Fruit fly (Drosophila melanogaster) whole organism, embryonic: ENCODE measurements around the gene CG10353.

Source experiments
- Abd-B ChIP-seq: fragments of 200-800 bp; sonication (Bioruptor generic); optimal IDR thresholded peaks from 2 replicates; lab custom pipeline; 2018; ENCODE audit warnings: missing biosample characterization, mild to moderate bottlenecking, missing genetic modification characterization, moderate library complexity
- Atf6 ChIP-seq: fragments of 200-800 bp; sonication (Bioruptor generic); IDR thresholded peaks from 2 replicates; pipeline ENCODE4 v1.3.6; 2022; ENCODE audit warnings: missing biosample characterization, missing genetic modification characterization
- C15 ChIP-seq: fragments of 200-800 bp; sonication (Bioruptor generic); IDR thresholded peaks from 3 replicates; pipeline ENCODE4 v1.3.6; 2022; ENCODE audit warnings: missing biosample characterization, missing genetic modification characterization
- CG10654 ChIP-seq: fragments of 200-800 bp; sonication (Bioruptor generic); optimal IDR thresholded peaks from 2 replicates; lab custom pipeline; 2016; ENCODE audit warnings: missing biosample characterization, missing genetic modification characterization
- CG10979 ChIP-seq: fragments of 200-800 bp; sonication (Bioruptor generic); optimal IDR thresholded peaks from 2 replicates; lab custom pipeline; 2018; ENCODE audit warnings: missing biosample characterization, mild to moderate bottlenecking, missing genetic modification characterization, moderate library complexity
- CG11504 ChIP-seq: fragments of 200-800 bp; sonication (Bioruptor generic); optimal IDR thresholded peaks from 3 replicates; lab custom pipeline; 2019; ENCODE audit warnings: missing biosample characterization, mild to moderate bottlenecking, missing genetic modification characterization, moderate library complexity
- CG11560 ChIP-seq: fragments of 200-800 bp; sonication (Bioruptor generic); IDR thresholded peaks from 3 replicates; pipeline ENCODE4 v1.3.6; 2022; ENCODE audit warnings: missing biosample characterization, missing genetic modification characterization
- CG12155 ChIP-seq: fragments of 200-800 bp; sonication (Bioruptor generic); optimal IDR thresholded peaks from 3 replicates; lab custom pipeline; 2016; ENCODE audit warnings: missing biosample characterization, missing genetic modification characterization
- CG13296 ChIP-seq: fragments of 200-800 bp; sonication (Bioruptor generic); optimal IDR thresholded peaks from 3 replicates; lab custom pipeline; 2018; ENCODE audit warnings: missing biosample characterization, mild to moderate bottlenecking, missing genetic modification characterization
- CG14014 ChIP-seq: fragments of 200-800 bp; sonication (Bioruptor generic); IDR thresholded peaks from 2 replicates; pipeline ENCODE4 v1.3.6; 2022; ENCODE audit warnings: missing biosample characterization, missing genetic modification characterization
- CG16779 ChIP-seq: fragments of 200-800 bp; sonication (Bioruptor generic); IDR thresholded peaks from 2 replicates; pipeline ENCODE4 v1.3.6; 2022; ENCODE audit warnings: missing biosample characterization, missing genetic modification characterization
- CG17186 ChIP-seq: fragments of 200-800 bp; sonication (Bioruptor generic); optimal IDR thresholded peaks from 3 replicates; lab custom pipeline; 2017; ENCODE audit warnings: missing biosample characterization, missing genetic modification reagents, missing genetic modification characterization
- CG18011 ChIP-seq: fragments of 200-800 bp; sonication (Bioruptor generic); optimal IDR thresholded peaks from 2 replicates; lab custom pipeline; 2017; ENCODE audit warnings: missing biosample characterization, missing genetic modification characterization, mild to moderate bottlenecking, moderate library complexity, missing genotype
- CG2678 ChIP-seq: fragments of 200-800 bp; sonication (Bioruptor generic); optimal IDR thresholded peaks from 3 replicates; lab custom pipeline; 2019; ENCODE audit warnings: missing biosample characterization, mild to moderate bottlenecking, missing genetic modification characterization, moderate library complexity
- CG2712 ChIP-seq: fragments of 200-800 bp; optimal IDR thresholded peaks from 3 replicates; lab custom pipeline; 2019; ENCODE audit warnings: missing biosample characterization, mild to moderate bottlenecking, missing genetic modification characterization, moderate library complexity
- CG2875 ChIP-seq: fragments of 200-800 bp; sonication (Bioruptor generic); optimal IDR thresholded peaks from 2 replicates; lab custom pipeline; 2017; ENCODE audit warnings: missing biosample characterization, mild to moderate bottlenecking, missing genetic modification characterization, missing genetic modification reagents
- CG30020 ChIP-seq: fragments of 200-800 bp; optimal IDR thresholded peaks from 2 replicates; lab custom pipeline; 2019; ENCODE audit warnings: missing biosample characterization, mild to moderate bottlenecking, missing genetic modification characterization, moderate library complexity
- CG6683 ChIP-seq: fragments of 200-800 bp; sonication (Bioruptor generic); optimal IDR thresholded peaks from 2 replicates; lab custom pipeline; 2017; ENCODE audit warnings: missing biosample characterization, mild to moderate bottlenecking, missing genetic modification characterization, missing genetic modification reagents
- CG7987 ChIP-seq: fragments of 200-800 bp; sonication (Bioruptor generic); optimal IDR thresholded peaks from 2 replicates; lab custom pipeline; 2018; ENCODE audit warnings: missing biosample characterization, mild to moderate bottlenecking, missing genetic modification characterization, moderate library complexity
- CHES-1-like ChIP-seq: fragments of 200-800 bp; sonication (Bioruptor generic); optimal IDR thresholded peaks from 2 replicates; lab custom pipeline; 2016; ENCODE audit warnings: missing biosample characterization, missing genetic modification characterization
- Dip3 ChIP-seq: fragments of 200-800 bp; sonication (Bioruptor generic); optimal IDR thresholded peaks from 3 replicates; lab custom pipeline; 2016; ENCODE audit warnings: missing biosample characterization, missing genetic modification characterization
- Dll ChIP-seq: fragments of 200-800 bp; sonication (Bioruptor generic); IDR thresholded peaks from 4 replicates; pipeline ENCODE4 v1.3.6; 2022; ENCODE audit warnings: missing biosample characterization, missing genetic modification characterization; ENCODE audit not compliant: partially characterized antibody
- ERR ChIP-seq: fragments of 200-800 bp; sonication (Bioruptor generic); optimal IDR thresholded peaks from 2 replicates; lab custom pipeline; 2016; ENCODE audit warnings: missing biosample characterization, missing genetic modification characterization
- Fer3 ChIP-seq: fragments of 200-800 bp; sonication (Bioruptor generic); optimal IDR thresholded peaks from 2 replicates; lab custom pipeline; 2018; ENCODE audit warnings: missing biosample characterization, mild to moderate bottlenecking, missing genetic modification characterization, moderate library complexity
- HLH54F ChIP-seq: fragments of 200-800 bp; sonication (Bioruptor generic); optimal IDR thresholded peaks from 3 replicates; lab custom pipeline; 2016; ENCODE audit warnings: missing biosample characterization, missing genetic modification characterization
- Hsf ChIP-seq: fragments of 200-800 bp; sonication (Bioruptor generic); optimal IDR thresholded peaks from 3 replicates; lab custom pipeline; 2016; ENCODE audit warnings: missing biosample characterization, missing genetic modification characterization
- MTF-1 ChIP-seq: fragments of 200-800 bp; sonication (Bioruptor generic); optimal IDR thresholded peaks from 2 replicates; lab custom pipeline; 2018; ENCODE audit warnings: missing biosample characterization, mild to moderate bottlenecking, missing genetic modification characterization, borderline replicate concordance
- Spps ChIP-seq: fragments of 200-800 bp; sonication (Bioruptor generic); optimal IDR thresholded peaks from 2 replicates; lab custom pipeline; 2018; ENCODE audit warnings: missing biosample characterization, mild to moderate bottlenecking, missing genetic modification characterization
- ato ChIP-seq: fragments of 200-800 bp; sonication (Bioruptor generic); IDR thresholded peaks from 2 replicates; pipeline ENCODE4 v1.3.6; 2022; ENCODE audit warnings: missing biosample characterization, missing genetic modification characterization; ENCODE audit not compliant: partially characterized antibody
- bcd ChIP-seq: fragments of 200-800 bp; sonication (Bioruptor generic); optimal IDR thresholded peaks from 2 replicates; lab custom pipeline; 2017; ENCODE audit warnings: missing biosample characterization, mild to moderate bottlenecking, missing genetic modification characterization
- chinmo ChIP-seq: fragments of 200-800 bp; sonication (Bioruptor generic); IDR thresholded peaks from 4 replicates; pipeline ENCODE4 v1.3.6; 2022; ENCODE audit warnings: missing biosample characterization, missing genetic modification characterization; ENCODE audit not compliant: partially characterized antibody
- corto ChIP-seq: fragments of 200-800 bp; sonication (Bioruptor generic); optimal IDR thresholded peaks from 2 replicates; lab custom pipeline; 2016; ENCODE audit warnings: missing biosample characterization, mild to moderate bottlenecking, missing genetic modification characterization, moderate library complexity
- exex ChIP-seq: fragments of 200-800 bp; sonication (Bioruptor generic); optimal IDR thresholded peaks from 4 replicates; lab custom pipeline; 2018; ENCODE audit warnings: missing biosample characterization, mild to moderate bottlenecking, missing genetic modification characterization, moderate library complexity
- insv ChIP-seq, 2 experiments: fragments of 200-800 bp; sonication (Bioruptor generic); optimal IDR thresholded peaks; 3 replicates each; lab custom pipeline; 2016 to 2018; ENCODE audit warnings: missing biosample characterization in 2 of 2, missing genetic modification characterization in 2 of 2
- kay ChIP-seq: fragments of 200-800 bp; sonication (Bioruptor generic); optimal IDR thresholded peaks from 2 replicates; lab custom pipeline; 2016; ENCODE audit warnings: missing biosample characterization, missing genetic modification characterization
- ken ChIP-seq: fragments of 200-800 bp; sonication (Bioruptor generic); IDR thresholded peaks from 3 replicates; pipeline ENCODE4 v1.3.6; 2022; ENCODE audit warnings: missing biosample characterization, missing genetic modification characterization
- kni ChIP-seq: fragments of 200-800 bp; sonication (Bioruptor generic); optimal IDR thresholded peaks from 3 replicates; lab custom pipeline; 2017; ENCODE audit warnings: mild to moderate bottlenecking, missing biosample characterization, missing genetic modification reagents, missing genetic modification characterization
- lbe ChIP-seq: fragments of 200-800 bp; sonication (Bioruptor generic); optimal IDR thresholded peaks from 2 replicates; lab custom pipeline; 2016; ENCODE audit warnings: missing biosample characterization, mild to moderate bottlenecking, missing genetic modification characterization
- mam ChIP-seq: fragments of 200-800 bp; sonication (Bioruptor generic); optimal IDR thresholded peaks from 3 replicates; lab custom pipeline; 2016; ENCODE audit warnings: missing biosample characterization, missing genetic modification characterization
- nerfin-1 ChIP-seq: fragments of 200-800 bp; sonication (Bioruptor generic); optimal IDR thresholded peaks from 3 replicates; lab custom pipeline; 2019; ENCODE audit warnings: missing biosample characterization, mild to moderate bottlenecking, missing genetic modification characterization, moderate library complexity
- pb ChIP-seq: fragments of 200-800 bp; sonication (Bioruptor generic); optimal IDR thresholded peaks from 3 replicates; lab custom pipeline; 2016; ENCODE audit warnings: missing biosample characterization, missing genetic modification characterization
- repo ChIP-seq: fragments of 200-800 bp; sonication (Bioruptor generic); optimal IDR thresholded peaks from 2 replicates; lab custom pipeline; 2016; ENCODE audit warnings: missing biosample characterization, missing genetic modification characterization
- sd ChIP-seq: fragments of 200-800 bp; sonication (Bioruptor generic); optimal IDR thresholded peaks from 3 replicates; lab custom pipeline; 2018; ENCODE audit warnings: missing biosample characterization, mild to moderate bottlenecking, missing genetic modification characterization, moderate library complexity
- sima ChIP-seq: fragments of 200-800 bp; sonication (Bioruptor generic); optimal IDR thresholded peaks from 2 replicates; lab custom pipeline; 2016; ENCODE audit warnings: missing biosample characterization, missing genetic modification characterization
- slp2 ChIP-seq: fragments of 200-800 bp; sonication (Bioruptor generic); optimal IDR thresholded peaks from 2 replicates; lab custom pipeline; 2016; ENCODE audit warnings: missing biosample characterization, missing genetic modification characterization
- sr ChIP-seq: fragments of 200-800 bp; sonication (Bioruptor generic); IDR thresholded peaks from 3 replicates; pipeline ENCODE4 v1.3.6; 2022; ENCODE audit warnings: missing biosample characterization, missing genetic modification characterization
- tll ChIP-seq, 2 experiments: fragments of 200-800 bp in 1 of 2; fragments of >200 bp in 1 of 2; sonication (Bioruptor generic) in 1 of 2; optimal IDR thresholded peaks; 2 replicates each; lab custom pipeline; 2017 to 2019; ENCODE audit warnings: missing biosample characterization in 2 of 2, missing genetic modification characterization in 2 of 2, mild to moderate bottlenecking in 1 of 2, moderate library complexity in 1 of 2
- twi ChIP-seq: fragments of 200-800 bp; optimal IDR thresholded peaks from 2 replicates; lab custom pipeline; 2019; ENCODE audit warnings: missing biosample characterization, mild to moderate bottlenecking, missing genetic modification characterization, moderate library complexity
- unpg ChIP-seq: fragments of 200-800 bp; sonication (Bioruptor generic); optimal IDR thresholded peaks from 3 replicates; lab custom pipeline; 2018; ENCODE audit warnings: missing biosample characterization, mild to moderate bottlenecking, missing genetic modification characterization, moderate library complexity
- vnd ChIP-seq: fragments of 200-800 bp; sonication (Bioruptor generic); IDR thresholded peaks from 3 replicates; pipeline ENCODE4 v1.3.6; 2022; ENCODE audit warnings: missing biosample characterization, missing genetic modification characterization; ENCODE audit not compliant: partially characterized antibody

Gene CG10353

DNA sequence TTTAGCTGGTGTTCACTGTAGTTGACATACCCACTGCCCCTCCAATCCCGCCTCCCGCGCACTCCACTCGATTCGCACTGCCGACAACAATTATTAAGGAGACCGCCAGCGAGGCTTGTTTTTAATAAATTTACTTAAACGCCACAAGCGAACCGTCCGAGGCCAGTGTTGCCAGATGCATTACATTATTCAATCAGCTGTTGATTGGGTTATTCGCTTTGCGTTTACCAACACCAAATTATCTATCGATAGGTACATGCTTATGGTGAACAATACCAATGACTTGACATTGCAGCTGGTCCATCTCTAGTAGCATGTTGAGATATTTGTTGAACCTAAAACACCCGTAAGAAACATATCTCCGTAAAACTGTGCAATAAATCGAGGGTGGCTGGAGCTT lies at the start of gene CG10353, which contains the start of gene SelG (continued):
- peak; percentile 48 for TF ChIP-seq CG11504 (tag; lab: Kevin White, UChicago)
- no peak for TF ChIP-seq CG2875 (GFP tag; lab: Kevin White, UChicago)
- TF ChIP-seq CG30020 (tag; lab: Kevin White, UChicago), result peak; percentile 28
- peak; percentile 48 for TF ChIP-seq nerfin-1 (tag; lab: Kevin White, UChicago)
- TF ChIP-seq Abd-B (GFP tag; lab: Kevin White, UChicago), result no peak
- no peak for TF ChIP-seq C15 (GFP tag; lab: Robert Waterston, UW)
- peak; percentile 33 for TF ChIP-seq CG12155
- peak; percentile 38 for TF ChIP-seq repo (GFP tag; lab: Kevin White, UChicago)
- TF ChIP-seq CG2712, result peak; percentile 61
- no peak; the same call in 1 of the 2 replicates for TF ChIP-seq Atf6 (GFP tag; lab: Robert Waterston, UW)
- TF ChIP-seq ato (GFP tag; lab: Robert Waterston, UW), result peak; percentile 80
- peak; percentile 56 for TF ChIP-seq MTF-1 (GFP tag; lab: Kevin White, UChicago)
- TF ChIP-seq vnd (GFP tag; lab: Robert Waterston, UW), result peak; percentile 63
- TF ChIP-seq mam (GFP tag; lab: Kevin White, UChicago), result peak; percentile 72
- no peak for TF ChIP-seq CG10654 (GFP tag; lab: Kevin White, UChicago)
- no peak for TF ChIP-seq CG14014 (GFP tag; lab: Robert Waterston, UW)
- TF ChIP-seq slp2 (GFP tag; lab: Kevin White, UChicago), result no peak
- TF ChIP-seq pb (GFP tag; lab: Kevin White, UChicago), result no peak
- no peak for TF ChIP-seq ken
- TF ChIP-seq CG18011 (GFP tag; lab: Kevin White, UChicago), result no peak
- peak; percentile 74; the same call in 2 of the 4 replicates for TF ChIP-seq chinmo (GFP tag; lab: Robert Waterston, UW)
- TF ChIP-seq CG11560 (tag; lab: Robert Waterston, UW), result no peak
- TF ChIP-seq HLH54F (GFP tag; lab: Kevin White, UChicago), result peak; percentile 56
- peak; percentile 11 for TF ChIP-seq exex (tag; lab: Kevin White, UChicago)
- peak; percentile 38; the same call in 1 of the 2 replicates for TF ChIP-seq CG16779 (GFP tag; lab: Robert Waterston, UW)
- TF ChIP-seq Dll, result peak; percentile 78
- TF ChIP-seq Spps (tag; lab: Kevin White, UChicago), result no peak
- peak; percentile 22 for TF ChIP-seq Hsf (GFP tag; lab: Kevin White, UChicago)
- TF ChIP-seq sr (GFP tag; lab: Robert Waterston, UW), result no peak
- peak; percentile 72 for TF ChIP-seq ERR
- no peak for TF ChIP-seq kni (GFP tag; lab: Kevin White, UChicago)
- peak; percentile 14 for TF ChIP-seq unpg
- no peak for TF ChIP-seq Fer3 (tag; lab: Kevin White, UChicago)
- no peak for TF ChIP-seq insv (GFP tag; optimal IDR thresholded peaks at IDR 0.05; lab: Kevin White, UChicago)
- peak; percentile 58 for TF ChIP-seq sd (tag; lab: Kevin White, UChicago)
- peak; percentile 26 for TF ChIP-seq bcd (GFP tag; lab: Kevin White, UChicago)
- peak; percentile 13 for TF ChIP-seq CG2678 (tag; lab: Kevin White, UChicago)
- TF ChIP-seq sima (GFP tag; lab: Kevin White, UChicago), result no peak
- peak; percentile 31 for TF ChIP-seq lbe (GFP tag; lab: Kevin White, UChicago)
- peak; percentile 44 for TF ChIP-seq Dip3 (GFP tag; lab: Kevin White, UChicago)
- TF ChIP-seq CG13296, result peak; percentile 20
- TF ChIP-seq CHES-1-like (GFP tag; lab: Kevin White, UChicago), result peak; percentile 70
- TF ChIP-seq CG7987 (GFP tag; lab: Kevin White, UChicago), result peak; percentile 45
- TF ChIP-seq CG10979 (tag; lab: Kevin White, UChicago), result no peak
- TF ChIP-seq CG17186 (GFP tag; lab: Kevin White, UChicago), result peak; percentile 17
- TF ChIP-seq kay (GFP tag; lab: Kevin White, UChicago), result no peak
- peak; percentile 4 for TF ChIP-seq twi (tag; lab: Kevin White, UChicago)
- TF ChIP-seq tll (GFP tag; optimal IDR thresholded peaks at IDR 0.05; lab: Kevin White, UChicago), result peak in 1 of 2 experiments; percentile 36
- no peak for TF ChIP-seq corto (GFP tag; lab: Kevin White, UChicago)
- TF ChIP-seq CG6683 (GFP tag; lab: Kevin White, UChicago), result no peak
